Fruit fly (Drosophila melanogaster): ENCODE data around the gene CG31189.

Gene CG31189

DNA sequence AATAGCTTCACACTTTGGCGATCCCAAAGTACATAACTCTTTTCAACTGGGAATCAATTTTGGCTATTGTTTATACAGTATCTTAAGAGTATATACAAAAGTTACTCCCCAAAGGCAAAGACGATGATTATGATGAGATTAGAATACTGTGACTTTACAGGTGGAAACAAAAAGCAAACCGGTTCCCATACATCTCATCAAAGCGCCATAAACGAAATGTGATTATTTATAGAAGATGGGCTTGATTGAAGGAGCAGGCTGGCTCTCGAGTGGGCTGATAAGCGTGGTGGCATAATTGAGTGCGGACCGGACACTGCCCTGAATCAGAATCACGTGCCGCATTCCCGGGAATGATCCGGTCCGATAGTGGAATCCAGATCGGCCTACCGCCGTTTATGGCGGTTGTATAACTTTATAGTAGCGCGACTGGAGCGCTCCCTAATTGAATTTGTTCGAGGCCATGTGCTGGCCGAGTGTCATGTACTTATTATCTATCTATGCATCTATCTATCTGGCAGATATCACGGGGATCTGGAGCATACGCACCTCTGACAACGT lies 26.4 kb upstream of the CG31189 start:
- TF ChIP-seq rn (GFP tag; IDR thresholded peaks at IDR 0.05): no peak
- no peak for TF ChIP-seq Snoo (tag; optimal IDR thresholded peaks at IDR 0.05)
- TF ChIP-seq CG12605 (GFP tag; IDR thresholded peaks at IDR 0.05): no peak
- TF ChIP-seq gl (tag; optimal IDR thresholded peaks at IDR 0.05): no peak
- TF ChIP-seq CG15710 (tag; optimal IDR thresholded peaks at IDR 0.05): no peak
- no peak for TF ChIP-seq CG34367 (tag; optimal IDR thresholded peaks at IDR 0.05)
- TF ChIP-seq CG9948 (tag; optimal IDR thresholded peaks at IDR 0.05): no peak
- TF ChIP-seq EcR (GFP tag; optimal IDR thresholded peaks at IDR 0.05): no peak
- no peak for TF ChIP-seq Pif1A (GFP tag; optimal IDR thresholded peaks at IDR 0.05)
- no peak for TF ChIP-seq CG10348 (GFP tag; IDR thresholded peaks at IDR 0.05)
- no peak for TF ChIP-seq CG17806 (tag; optimal IDR thresholded peaks at IDR 0.05)
- no peak for TF ChIP-seq fd96Ca (GFP tag; IDR thresholded peaks at IDR 0.05)

DNA sequence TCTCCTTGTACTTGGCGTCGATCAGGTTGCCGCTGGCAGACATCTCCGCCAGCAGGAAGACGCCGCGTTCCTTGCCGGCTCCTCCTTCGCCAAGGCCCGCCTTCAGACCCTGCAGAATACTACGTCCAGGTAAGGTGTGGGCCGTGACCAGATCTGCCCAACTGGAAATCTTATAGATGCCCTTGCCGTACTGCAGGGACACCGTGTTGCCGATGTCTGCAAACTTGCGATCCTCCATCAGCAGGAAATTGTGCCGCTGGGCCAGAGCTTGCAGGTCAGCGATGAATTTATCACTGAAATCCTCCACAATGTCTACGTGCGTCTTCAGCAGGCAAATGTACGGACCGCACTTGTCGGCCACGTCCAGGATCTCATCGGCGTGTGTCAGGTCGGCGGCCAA lies 25.7 kb upstream of the CG31189 start:
- TF ChIP-seq CG10348 (GFP tag; IDR thresholded peaks at IDR 0.05) (no peak), CG9948 (tag; optimal IDR thresholded peaks at IDR 0.05) (no peak), D1 (tag; optimal IDR thresholded peaks at IDR 0.05) (no peak), fd96Ca (GFP tag; IDR thresholded peaks at IDR 0.05) (no peak), CG32121 (GFP tag; IDR thresholded peaks at IDR 0.05) (no peak), Pif1B (GFP tag; optimal IDR thresholded peaks at IDR 0.05) (no peak), CG8159 (tag; optimal IDR thresholded peaks at IDR 0.05) (no peak), CG12605 (GFP tag; IDR thresholded peaks at IDR 0.05) (no peak), rn (GFP tag; IDR thresholded peaks at IDR 0.05) (no peak), CG17806 (tag; optimal IDR thresholded peaks at IDR 0.05) (no peak)

DNA sequence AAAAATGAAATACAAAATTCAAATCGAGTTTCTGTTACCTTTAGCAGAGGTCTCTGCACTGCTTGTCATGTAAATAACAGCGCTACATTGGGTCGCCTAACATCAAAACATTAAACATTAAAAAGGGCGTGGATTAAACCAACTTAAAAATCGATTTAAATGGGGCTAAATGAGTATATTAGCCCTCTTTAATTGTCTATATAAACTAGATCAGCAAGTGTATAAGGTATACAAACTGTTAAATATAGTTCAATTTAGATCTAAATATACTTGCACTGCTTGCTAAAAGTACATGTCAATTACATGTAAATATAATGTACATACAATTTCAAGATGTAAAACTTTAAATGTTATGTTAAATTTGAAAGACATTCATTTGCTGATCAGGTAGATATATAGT lies 24.1 kb upstream of the CG31189 start:
- TF ChIP-seq EcR (GFP tag; optimal IDR thresholded peaks at IDR 0.05) (no peak), D1 (tag; optimal IDR thresholded peaks at IDR 0.05) (peak; percentile 58), gl (tag; optimal IDR thresholded peaks at IDR 0.05) (no peak), fd96Ca (GFP tag; IDR thresholded peaks at IDR 0.05) (no peak)

DNA sequence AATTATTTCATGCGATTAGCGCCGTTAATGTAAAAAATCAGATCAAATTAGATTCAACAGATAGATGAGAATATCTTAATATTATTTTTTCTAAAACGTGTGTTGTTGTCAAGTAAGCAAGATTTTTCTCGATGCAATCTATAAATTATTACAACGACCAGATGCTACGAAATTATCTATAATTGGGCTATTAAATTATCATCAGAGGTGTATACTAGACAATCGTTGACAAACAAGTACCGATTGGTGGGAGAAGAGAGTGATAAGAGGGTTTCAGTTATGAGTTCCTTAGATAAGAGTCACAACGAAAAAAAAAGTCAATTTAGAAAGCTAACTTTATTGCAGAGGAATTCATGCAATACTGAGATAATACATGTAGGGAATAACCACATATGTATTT lies 21.9 kb upstream of the CG31189 start:
- TF ChIP-seq CG4496 (GFP tag; IDR thresholded peaks at IDR 0.05) (no peak), gl (tag; optimal IDR thresholded peaks at IDR 0.05) (no peak), Pif1A (GFP tag; optimal IDR thresholded peaks at IDR 0.05) (no peak), CG13204 (GFP tag; optimal IDR thresholded peaks at IDR 0.05) (no peak), D1 (tag; optimal IDR thresholded peaks at IDR 0.05) (no peak), Ets98B (GFP tag; IDR thresholded peaks at IDR 0.05) (no peak), CG8159 (tag; optimal IDR thresholded peaks at IDR 0.05) (no peak), CG15710 (tag; optimal IDR thresholded peaks at IDR 0.05) (no peak), CG32121 (GFP tag; IDR thresholded peaks at IDR 0.05) (no peak), Pif1B (GFP tag; optimal IDR thresholded peaks at IDR 0.05) (no peak), rn (GFP tag; IDR thresholded peaks at IDR 0.05) (no peak), CG9948 (tag; optimal IDR thresholded peaks at IDR 0.05) (no peak), CG17806 (tag; optimal IDR thresholded peaks at IDR 0.05) (no peak)

DNA sequence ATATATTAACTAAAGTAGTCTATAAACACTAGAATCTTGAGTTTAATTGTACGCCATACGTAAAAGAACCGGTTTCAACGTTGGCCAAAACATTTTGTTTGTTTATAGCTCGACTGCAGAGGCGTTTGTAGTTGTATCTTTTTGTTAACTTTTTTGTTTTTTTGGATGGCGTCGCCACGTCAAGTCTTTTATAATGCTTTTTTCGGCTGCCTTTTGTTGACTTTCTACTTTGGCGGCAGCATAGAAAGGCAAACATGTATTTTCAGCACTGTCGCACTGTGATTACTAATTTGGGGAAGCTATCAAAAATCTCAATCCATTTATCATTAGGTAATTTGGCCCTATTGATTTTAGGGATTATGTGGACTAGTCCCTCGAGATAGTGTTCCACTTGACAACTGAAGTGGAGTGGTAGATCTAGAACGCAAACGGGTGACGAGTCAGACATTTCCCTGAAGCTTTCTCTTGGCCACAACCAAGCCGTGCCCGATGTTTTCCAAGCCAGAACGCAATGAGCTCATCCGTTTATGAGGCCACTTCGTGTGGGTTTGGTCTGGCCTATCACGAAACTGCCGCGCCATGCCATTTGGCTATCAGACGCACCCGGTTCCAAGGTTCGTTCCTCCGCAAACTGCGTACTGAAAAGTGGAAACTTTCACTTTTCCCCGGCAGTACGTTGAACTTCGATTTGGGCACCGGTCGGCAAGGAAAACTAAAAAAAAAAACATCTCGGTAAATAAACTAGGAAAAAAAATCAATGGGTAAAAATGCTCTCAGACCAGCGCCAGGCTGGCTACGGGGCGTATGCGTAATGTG lies 21.0 kb upstream of the CG31189 start:
- TF ChIP-seq Snoo (tag; optimal IDR thresholded peaks at IDR 0.05) (no peak), CG12605 (GFP tag; IDR thresholded peaks at IDR 0.05) (0 out of 2 replicates have a peak, but pooled peaks have one; percentile 13), CG4496 (GFP tag; IDR thresholded peaks at IDR 0.05) (peak; percentile 62; the same call in 2 of the 3 replicates)

- no peak for TF ChIP-seq CG17806 (tag; optimal IDR thresholded peaks at IDR 0.05)
- TF ChIP-seq CG32121 (GFP tag; IDR thresholded peaks at IDR 0.05): peak; percentile 48
- TF ChIP-seq CG4496 (GFP tag; IDR thresholded peaks at IDR 0.05): peak; percentile 46; the same call in 2 of the 3 replicates
Observed at dm6 chr3R:21065696-21066080, 20.0 kb upstream of the CG31189 start.

- TF ChIP-seq CG8301 (tag; optimal IDR thresholded peaks at IDR 0.05) (no peak), Pif1A (GFP tag; optimal IDR thresholded peaks at IDR 0.05) (peak; percentile 32), CG12605 (GFP tag; IDR thresholded peaks at IDR 0.05) (peak; percentile 51; the same call in 1 of the 2 replicates), D1 (tag; optimal IDR thresholded peaks at IDR 0.05) (no peak), CG15710 (tag; optimal IDR thresholded peaks at IDR 0.05) (peak; percentile 3), CG17806 (tag; optimal IDR thresholded peaks at IDR 0.05) (peak; percentile 4), Ets98B (GFP tag; IDR thresholded peaks at IDR 0.05) (peak; percentile 47), gl (tag; optimal IDR thresholded peaks at IDR 0.05) (no peak), CG14655 (GFP tag; optimal IDR thresholded peaks at IDR 0.05) (no peak), CG9948 (tag; optimal IDR thresholded peaks at IDR 0.05) (no peak), CG13204 (GFP tag; optimal IDR thresholded peaks at IDR 0.05) (no peak), Snoo (tag; optimal IDR thresholded peaks at IDR 0.05) (peak; percentile 12), CG34367 (tag; optimal IDR thresholded peaks at IDR 0.05) (no peak), CG10348 (GFP tag; IDR thresholded peaks at IDR 0.05) (no peak), CG4496 (GFP tag; IDR thresholded peaks at IDR 0.05) (peak; percentile 56; the same call in 1 of the 3 replicates), rn (GFP tag; IDR thresholded peaks at IDR 0.05) (no peak), CG32121 (GFP tag; IDR thresholded peaks at IDR 0.05) (peak; percentile 51; the same call in 1 of the 2 replicates), Pif1B (GFP tag; optimal IDR thresholded peaks at IDR 0.05) (peak; percentile 25), fd96Ca (GFP tag; IDR thresholded peaks at IDR 0.05) (no peak), EcR (GFP tag; optimal IDR thresholded peaks at IDR 0.05) (peak; percentile 3), CG8159 (tag; optimal IDR thresholded peaks at IDR 0.05) (no peak)
Observed at dm6 chr3R:21065010-21065695, 19.5 kb upstream of the CG31189 start, which contains the start of gene AnxB9. TSS of gene AnxB9 (plus strand) at chr3R:21065241.

Measured in whole organism, pupa.